Worm (Caenorhabditis elegans) whole organism, late embryonic: ENCODE measurements around the gene rps-4.

Experiments used
- C08G9.2 ChIP-seq: sonication (generic microtip); optimal IDR thresholded peaks from 2 replicates; lab custom pipeline; 2016; ENCODE audit warnings: mild to moderate bottlenecking, missing genetic modification characterization, moderate library complexity, missing compliant biosample characterization
- K09A11.1 ChIP-seq: sonication (generic microtip); optimal IDR thresholded peaks from 2 replicates; lab custom pipeline; 2017; ENCODE audit warnings: antibody characterized with exemption, mild to moderate bottlenecking, missing genetic modification characterization, missing compliant biosample characterization; ENCODE audit not compliant: insufficient read depth
- T23F11.4 ChIP-seq: fragments of 200-800 bp; sonication (Bioruptor generic); optimal IDR thresholded peaks from 2 replicates; lab custom pipeline; 2018; ENCODE audit warnings: mild to moderate bottlenecking, missing genetic modification characterization, missing compliant biosample characterization
- Y22D7AL.16 ChIP-seq: sonication (generic microtip); optimal IDR thresholded peaks from 2 replicates; lab custom pipeline; 2016; ENCODE audit warnings: missing genetic modification characterization, missing compliant biosample characterization
- ceh-19 ChIP-seq: fragments of 200-800 bp; sonication (Bioruptor generic); optimal IDR thresholded peaks from 2 replicates; lab custom pipeline; 2018; ENCODE audit warnings: mild to moderate bottlenecking, missing genetic modification characterization, missing compliant biosample characterization
- ceh-22 ChIP-seq: sonication (generic microtip); optimal IDR thresholded peaks from 2 replicates; lab custom pipeline; 2017; ENCODE audit warnings: missing biosample characterization, missing genetic modification characterization
- ceh-31 ChIP-seq: sonication (generic microtip); optimal IDR thresholded peaks from 2 replicates; lab custom pipeline; 2016; ENCODE audit warnings: missing genetic modification characterization, missing compliant biosample characterization
- ceh-34 ChIP-seq: sonication (generic microtip); optimal IDR thresholded peaks from 2 replicates; lab custom pipeline; 2016; ENCODE audit warnings: mild to moderate bottlenecking, missing genetic modification characterization, missing compliant biosample characterization
- ceh-45 ChIP-seq: fragments of 200-800 bp; sonication (Bioruptor generic); IDR thresholded peaks from 2 replicates; pipeline ENCODE4 v1.3.6; 2022; ENCODE audit warnings: missing genetic modification reagents, missing genetic modification characterization, missing compliant biosample characterization
- ceh-9 ChIP-seq: sonication (generic microtip); optimal IDR thresholded peaks from 2 replicates; lab custom pipeline; 2016; ENCODE audit warnings: mild to moderate bottlenecking, missing genetic modification characterization, inconsistent platforms, missing compliant biosample characterization
- che-1 ChIP-seq: sonication (generic microtip); optimal IDR thresholded peaks from 2 replicates; lab custom pipeline; 2016; ENCODE audit warnings: mild to moderate bottlenecking, missing genetic modification characterization, missing compliant biosample characterization
- dmd-4 ChIP-seq: sonication (generic microtip); optimal IDR thresholded peaks from 2 replicates; lab custom pipeline; 2016; ENCODE audit warnings: borderline replicate concordance, missing genetic modification characterization, missing compliant biosample characterization
- ets-4 ChIP-seq: sonication (generic microtip); optimal IDR thresholded peaks from 2 replicates; lab custom pipeline; 2016; ENCODE audit warnings: missing genetic modification characterization, missing compliant biosample characterization
- eyg-1 ChIP-seq: sonication (generic microtip); optimal IDR thresholded peaks from 2 replicates; lab custom pipeline; 2016; ENCODE audit warnings: missing genotype, missing genetic modification characterization, missing compliant biosample characterization
- fax-1 ChIP-seq: sonication (generic microtip); optimal IDR thresholded peaks from 2 replicates; lab custom pipeline; 2016; ENCODE audit warnings: missing genotype, missing genetic modification characterization, missing compliant biosample characterization
- fkh-6 ChIP-seq: sonication (generic microtip); optimal IDR thresholded peaks from 2 replicates; lab custom pipeline; 2016; ENCODE audit warnings: missing genetic modification characterization, missing compliant biosample characterization
- hlh-15 ChIP-seq: sonication (generic microtip); optimal IDR thresholded peaks from 2 replicates; lab custom pipeline; 2016; ENCODE audit warnings: missing genetic modification characterization, missing compliant biosample characterization
- hlh-8 ChIP-seq: sonication (generic microtip); optimal IDR thresholded peaks from 2 replicates; lab custom pipeline; 2016; ENCODE audit warnings: missing genotype, missing genetic modification characterization, missing compliant biosample characterization
- lim-6 ChIP-seq: sonication (generic microtip); optimal IDR thresholded peaks from 2 replicates; lab custom pipeline; 2016; ENCODE audit warnings: missing genetic modification characterization, missing compliant biosample characterization
- mec-3 ChIP-seq: sonication (generic microtip); optimal IDR thresholded peaks from 2 replicates; lab custom pipeline; 2016; ENCODE audit warnings: borderline replicate concordance, missing genetic modification characterization, missing compliant biosample characterization
- nfya-1 ChIP-seq: sonication (generic microtip); optimal IDR thresholded peaks from 2 replicates; lab custom pipeline; 2017; ENCODE audit warnings: missing genetic modification characterization, mild to moderate bottlenecking, missing compliant biosample characterization, antibody characterized with exemption, moderate library complexity
- nhr-232 ChIP-seq: sonication (generic microtip); optimal IDR thresholded peaks from 2 replicates; lab custom pipeline; 2016; ENCODE audit warnings: missing genetic modification characterization, missing compliant biosample characterization
- npax-4 ChIP-seq: sonication (generic microtip); optimal IDR thresholded peaks from 2 replicates; lab custom pipeline; 2016; ENCODE audit warnings: missing genetic modification characterization, missing compliant biosample characterization
- odd-2 ChIP-seq: sonication (generic microtip); optimal IDR thresholded peaks from 2 replicates; lab custom pipeline; 2017; ENCODE audit warnings: antibody characterized with exemption, mild to moderate bottlenecking, missing genetic modification characterization, missing compliant biosample characterization
- pag-3 ChIP-seq: sonication (generic microtip); optimal IDR thresholded peaks from 2 replicates; lab custom pipeline; 2016; ENCODE audit warnings: missing compliant biosample characterization, missing genetic modification characterization, borderline replicate concordance
- pha-4 ChIP-seq: fragments of 150-350 bp; optimal IDR thresholded peaks from 2 replicates; lab custom pipeline; 2018; ENCODE audit warnings: missing biosample characterization, missing genetic modification reagents, missing genetic modification characterization
- pqm-1 ChIP-seq: sonication (generic microtip); optimal IDR thresholded peaks from 2 replicates; lab custom pipeline; 2016; ENCODE audit warnings: missing genetic modification characterization, missing compliant biosample characterization
- pros-1 ChIP-seq: fragments of 150-350 bp; optimal IDR thresholded peaks from 2 replicates; lab custom pipeline; 2014; ENCODE audit warnings: missing biosample characterization, missing genetic modification reagents, missing genetic modification characterization
- rnt-1 ChIP-seq: sonication (generic microtip); optimal IDR thresholded peaks from 2 replicates; lab custom pipeline; 2016; ENCODE audit warnings: missing genetic modification characterization, missing compliant biosample characterization
- sox-2 ChIP-seq: fragments of 200-800 bp; sonication (Bioruptor generic); IDR thresholded peaks from 2 replicates; pipeline ENCODE4 v1.3.6; 2022; ENCODE audit warnings: missing genetic modification reagents, missing genetic modification characterization, missing compliant biosample characterization
- syd-9 ChIP-seq: sonication (generic microtip); optimal IDR thresholded peaks from 2 replicates; lab custom pipeline; 2016; ENCODE audit warnings: mild to moderate bottlenecking, missing genetic modification characterization, moderate library complexity, missing compliant biosample characterization
- ttx-3 ChIP-seq: sonication (generic microtip); optimal IDR thresholded peaks from 2 replicates; lab custom pipeline; 2016; ENCODE audit warnings: missing genetic modification reagents, missing genetic modification characterization, missing compliant biosample characterization
- unc-86 ChIP-seq: sonication (generic microtip); optimal IDR thresholded peaks from 2 replicates; lab custom pipeline; 2016; ENCODE audit warnings: missing genetic modification characterization, missing compliant biosample characterization
- zip-5 ChIP-seq: sonication (generic microtip); optimal IDR thresholded peaks from 2 replicates; lab custom pipeline; 2016; ENCODE audit warnings: missing genetic modification characterization, missing compliant biosample characterization

The rps-4 gene

ce11 chrIV:7057677-7058076 is 26.8 kb downstream of the rps-4 start, which contains the start of gene srx-50:
srx-50 (plus strand) TSS chrIV:7057977.
- TF ChIP-seq syd-9 (tag; lab: Kevin White, UChicago) (no peak), C08G9.2 (tag; lab: Kevin White, UChicago) (no peak), pros-1 (tag; lab: Kevin White, UChicago) (no peak), ceh-9 (tag; lab: Kevin White, UChicago) (no peak), odd-2 (tag; lab: Kevin White, UChicago) (no peak), pag-3 (tag; lab: Kevin White, UChicago) (no peak), Y22D7AL.16 (tag; lab: Kevin White, UChicago) (no peak), ceh-22 (tag; lab: Kevin White, UChicago) (no peak), fkh-6 (tag; lab: Kevin White, UChicago) (no peak), zip-5 (tag; lab: Kevin White, UChicago) (no peak), K09A11.1 (tag; lab: Kevin White, UChicago) (no peak)

- TF ChIP-seq hlh-8 (tag; lab: Kevin White, UChicago) = no peak
Measured at ce11 chrIV:7052135-7052534, 32.3 kb downstream of the rps-4 start.

DNA sequence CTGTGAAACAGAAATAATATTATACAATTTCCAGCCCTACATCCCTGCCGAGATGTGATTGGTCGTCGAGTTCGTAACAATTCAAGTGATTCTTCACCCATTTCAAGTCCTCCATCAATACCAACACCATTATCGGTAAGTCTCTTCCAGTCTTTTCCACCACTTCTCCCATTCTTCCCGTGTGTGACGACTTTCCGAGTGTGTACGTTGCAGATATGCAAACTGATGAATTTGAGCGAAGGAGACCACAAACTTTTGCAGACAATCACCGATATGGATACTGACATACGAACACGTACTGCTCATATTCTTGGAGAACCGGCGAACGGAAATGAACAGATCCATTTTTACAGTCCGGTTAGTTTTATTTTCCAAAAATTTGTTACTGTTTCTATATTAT is 33.0 kb downstream of the rps-4 start:
- TF ChIP-seq ets-4 (no peak), che-1 (no peak), ceh-34 (tag; lab: Kevin White, UChicago) (no peak), hlh-15 (tag; lab: Kevin White, UChicago) (no peak), pha-4 (no peak), ceh-31 (tag; lab: Kevin White, UChicago) (no peak), fax-1 (tag; lab: Kevin White, UChicago) (no peak), nfya-1 (tag; lab: Kevin White, UChicago) (no peak), odd-2 (tag; lab: Kevin White, UChicago) (no peak), rnt-1 (no peak), eyg-1 (no peak), syd-9 (tag; lab: Kevin White, UChicago) (no peak)
- TF ChIP-seq, all 69 proteins: peak for 0

DNA sequence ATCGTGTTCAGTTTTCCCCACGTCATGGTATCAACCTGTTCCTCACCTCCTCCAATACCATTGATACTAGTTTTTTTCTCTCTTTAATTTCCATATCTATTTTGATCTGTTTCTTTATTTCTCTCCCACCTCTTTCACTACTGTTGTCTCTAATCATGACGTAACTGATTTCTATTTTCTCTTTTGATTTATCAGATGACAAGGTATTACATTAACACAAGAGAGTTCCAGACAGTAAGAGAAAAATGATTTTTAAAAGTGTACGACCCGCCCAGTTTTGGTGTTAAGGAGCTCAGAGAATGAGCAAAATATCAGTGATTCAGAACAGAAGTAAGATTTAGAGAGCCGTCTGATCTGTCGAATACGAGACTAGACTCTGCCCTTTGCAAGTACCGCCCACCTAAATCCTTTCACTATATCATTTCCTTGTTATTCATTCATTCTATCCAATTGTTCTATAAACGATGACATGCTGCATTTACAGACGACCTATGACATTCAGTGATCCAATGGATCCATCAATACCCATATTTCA is 34.7 kb downstream of the rps-4 start, which contains the start of gene nhr-105:
Gene nhr-105, plus strand, starts transcription at position 485 of the 535 bp plus-strand sequence.
- no peak for TF ChIP-seq T23F11.4 (GFP tag; lab: Kevin White, UChicago)
- no peak for TF ChIP-seq ceh-31 (tag; lab: Kevin White, UChicago)
- no peak for TF ChIP-seq lim-6 (tag; lab: Kevin White, UChicago)
- no peak for TF ChIP-seq ceh-45 (GFP tag; lab: Robert Waterston, UW)
- TF ChIP-seq sox-2 (GFP tag; lab: Robert Waterston, UW) = no peak
- no peak for TF ChIP-seq hlh-15 (tag; lab: Kevin White, UChicago)
- no peak for TF ChIP-seq nhr-232
- no peak for TF ChIP-seq dmd-4
- no peak for TF ChIP-seq ttx-3 (tag; lab: Kevin White, UChicago)
- TF ChIP-seq pqm-1 (tag; lab: Kevin White, UChicago) = no peak
- no peak for TF ChIP-seq npax-4
- no peak for TF ChIP-seq unc-86 (tag; lab: Kevin White, UChicago)
- TF ChIP-seq K09A11.1 (tag; lab: Kevin White, UChicago) = no peak
- TF ChIP-seq che-1 = no peak
- no peak for TF ChIP-seq ceh-19 (GFP tag; lab: Kevin White, UChicago)
- TF ChIP-seq mec-3 (tag; lab: Kevin White, UChicago) = no peak
- TF ChIP-seq syd-9 (tag; lab: Kevin White, UChicago) = no peak
